Worm (Caenorhabditis elegans): ENCODE measurements around the gene fbxa-45.

ce11 chrV:16904612-16905011 lies 5.4 kb upstream of the fbxa-45 start, which contains the start of gene nhr-262:
- no peak for TF ChIP-seq T22C8.4 (GFP tag; IDR thresholded peaks at IDR 0.05)
- TF ChIP-seq med-1 (GFP tag; optimal IDR thresholded peaks at IDR 0.05; ENCODE audit: insufficient read depth) = no peak
- TF ChIP-seq flt-1 (GFP tag; IDR thresholded peaks at IDR 0.05) = no peak
- TF ChIP-seq ztf-23 (GFP tag; IDR thresholded peaks at IDR 0.05) = no peak
- TF ChIP-seq tab-1 (GFP tag; IDR thresholded peaks at IDR 0.05) = no peak
- TF ChIP-seq ref-1 (GFP tag; conservative IDR thresholded peaks at IDR 0.05) = no peak
- no peak for TF ChIP-seq klf-2 (GFP tag; conservative IDR thresholded peaks at IDR 0.05)

Measured in whole organism, midembryonic.